Worm (Caenorhabditis elegans) whole organism, L3 larva: ENCODE results near the gene Y69H2.3.
A peak's percentile ranks its signal among the peaks of the same experiment; 100 is the strongest.

Experiments
- R02D3.7 ChIP-seq: fragments of 150-350 bp; optimal IDR thresholded peaks from 2 replicates; lab custom pipeline; 2014; ENCODE audit warnings: missing biosample characterization, missing genetic modification characterization
- ZK546.5 ChIP-seq: sonication (generic microtip); optimal IDR thresholded peaks from 2 replicates; lab custom pipeline; 2017; ENCODE audit warnings: missing biosample characterization, missing genetic modification characterization
- ama-1 ChIP-seq: fragments of 150-350 bp; optimal IDR thresholded peaks from 2 replicates; lab custom pipeline; 2018
- ceh-82 ChIP-seq: fragments of 150-350 bp; optimal IDR thresholded peaks from 2 replicates; lab custom pipeline; 2014; ENCODE audit warnings: missing biosample characterization, missing genetic modification characterization
- daf-12 ChIP-seq: fragments of 150-350 bp; optimal IDR thresholded peaks from 2 replicates; lab custom pipeline; 2014; ENCODE audit warnings: missing biosample characterization, missing genetic modification reagents, missing genetic modification characterization
- egl-27 ChIP-seq: sonication (generic microtip); optimal IDR thresholded peaks from 4 replicates; lab custom pipeline; 2017; ENCODE audit warnings: missing biosample characterization, missing genetic modification reagents, missing genetic modification characterization
- egl-5 ChIP-seq: fragments of 150-350 bp; optimal IDR thresholded peaks from 2 replicates; lab custom pipeline; 2017; ENCODE audit warnings: missing biosample characterization, missing genetic modification reagents, missing genetic modification characterization, inconsistent platforms
- elt-2 ChIP-seq: sonication (generic microtip); optimal IDR thresholded peaks from 2 replicates; lab custom pipeline; 2016; ENCODE audit warnings: missing genetic modification reagents, mild to moderate bottlenecking, missing genetic modification characterization, missing compliant biosample characterization
- elt-3 ChIP-seq, 3 experiments: fragments of 150-350 bp in 1 of 3; sonication (generic microtip) in 2 of 3; optimal IDR thresholded peaks; 2 replicates in 2 of 3; 4 replicates in 1 of 3; lab custom pipeline; 2014 to 2017; ENCODE audit warnings: missing biosample characterization in 3 of 3, missing genetic modification characterization in 3 of 3
- fkh-10 ChIP-seq: sonication (generic microtip); optimal IDR thresholded peaks from 2 replicates; lab custom pipeline; 2017; ENCODE audit warnings: missing biosample characterization, missing genetic modification reagents, missing genetic modification characterization
- fkh-2 ChIP-seq: fragments of 150-350 bp; optimal IDR thresholded peaks from 2 replicates; lab custom pipeline; 2014; ENCODE audit warnings: missing biosample characterization, missing genetic modification reagents, missing genetic modification characterization
- fos-1 ChIP-seq: fragments of 150-350 bp; optimal IDR thresholded peaks from 2 replicates; lab custom pipeline; 2014; ENCODE audit warnings: missing biosample characterization, missing genetic modification characterization
- jun-1 ChIP-seq: fragments of 150-350 bp; optimal IDR thresholded peaks from 2 replicates; lab custom pipeline; 2014; ENCODE audit warnings: missing biosample characterization, missing genetic modification reagents, missing genetic modification characterization
- lin-15B ChIP-seq: fragments of 150-350 bp; optimal IDR thresholded peaks from 2 replicates; lab custom pipeline; 2014; ENCODE audit warnings: missing biosample characterization, missing genetic modification characterization
- lin-39 ChIP-seq: fragments of 150-350 bp; optimal IDR thresholded peaks from 2 replicates; lab custom pipeline; 2018; ENCODE audit warnings: missing biosample characterization, missing genetic modification reagents, missing genetic modification characterization
- nhr-11 ChIP-seq: fragments of 150-350 bp; optimal IDR thresholded peaks from 2 replicates; lab custom pipeline; 2014; ENCODE audit warnings: missing biosample characterization, missing genetic modification characterization
- nhr-12 ChIP-seq: fragments of 150-350 bp; optimal IDR thresholded peaks from 2 replicates; lab custom pipeline; 2014; ENCODE audit warnings: missing biosample characterization, missing genetic modification characterization
- nhr-23 ChIP-seq: fragments of 150-350 bp; optimal IDR thresholded peaks from 2 replicates; lab custom pipeline; 2014; ENCODE audit warnings: missing biosample characterization, missing genetic modification reagents, missing genetic modification characterization
- nhr-25 ChIP-seq: sonication (generic microtip); optimal IDR thresholded peaks from 2 replicates; lab custom pipeline; 2017; ENCODE audit warnings: missing biosample characterization, missing genetic modification characterization
- nhr-28 ChIP-seq: fragments of 150-350 bp; optimal IDR thresholded peaks from 2 replicates; lab custom pipeline; 2014; ENCODE audit warnings: missing biosample characterization, missing genetic modification characterization
- nhr-43 ChIP-seq: sonication (generic microtip); optimal IDR thresholded peaks from 2 replicates; lab custom pipeline; 2016; ENCODE audit warnings: mild to moderate bottlenecking, missing genetic modification characterization, missing compliant biosample characterization; ENCODE audit not compliant: poor library complexity, severe bottlenecking
- nhr-67 ChIP-seq: fragments of 150-350 bp; optimal IDR thresholded peaks from 2 replicates; lab custom pipeline; 2014; ENCODE audit warnings: missing biosample characterization, missing genetic modification characterization
- nhr-76 ChIP-seq: fragments of 150-350 bp; sonication (generic microtip); optimal IDR thresholded peaks from 5 replicates; lab custom pipeline; 2014; ENCODE audit warnings: missing biosample characterization, missing genetic modification characterization
- pha-4 ChIP-seq: fragments of 150-350 bp; optimal IDR thresholded peaks from 2 replicates; lab custom pipeline; 2014; ENCODE audit warnings: missing biosample characterization, missing genetic modification reagents, missing genetic modification characterization
- pqm-1 ChIP-seq: fragments of 150-350 bp; optimal IDR thresholded peaks from 2 replicates; lab custom pipeline; 2017; ENCODE audit warnings: missing biosample characterization, missing genetic modification characterization, inconsistent platforms
- sea-2 ChIP-seq: fragments of 150-350 bp; sonication (generic microtip); optimal IDR thresholded peaks from 4 replicates; lab custom pipeline; 2014; ENCODE audit warnings: missing biosample characterization, missing genetic modification reagents, missing genetic modification characterization
- skn-1 ChIP-seq: fragments of 150-350 bp; optimal IDR thresholded peaks from 2 replicates; lab custom pipeline; 2014; ENCODE audit warnings: missing biosample characterization, missing genetic modification characterization
- snpc-4 ChIP-seq: fragments of 150-350 bp; optimal IDR thresholded peaks from 2 replicates; lab custom pipeline; 2014; ENCODE audit warnings: missing biosample characterization, missing genetic modification characterization
- unc-62 ChIP-seq: fragments of 150-350 bp; sonication (generic microtip); optimal IDR thresholded peaks from 4 replicates; lab custom pipeline; 2014; ENCODE audit warnings: missing biosample characterization, missing genetic modification reagents, missing genetic modification characterization
- zag-1 ChIP-seq: fragments of 150-350 bp; optimal IDR thresholded peaks from 2 replicates; lab custom pipeline; 2014; ENCODE audit warnings: missing biosample characterization, missing genetic modification characterization
- ztf-11 ChIP-seq: fragments of 150-350 bp; optimal IDR thresholded peaks from 2 replicates; lab custom pipeline; 2014; ENCODE audit warnings: missing biosample characterization, missing genetic modification characterization

Y69H2.3 gene

ce11 chrV:18708015-18708414 is 44.1 kb upstream of the Y69H2.3 start:
- no peak for TF ChIP-seq ztf-11 (tag; lab: Kevin White, UChicago)
- TF ChIP-seq nhr-43 (tag; lab: Kevin White, UChicago) = no peak
- TF ChIP-seq nhr-25 = no peak
- TF ChIP-seq egl-5 (tag; lab: Kevin White, UChicago) = no peak

- TF ChIP-seq R02D3.7 = no peak
- TF ChIP-seq jun-1 (tag; lab: Kevin White, UChicago) = no peak
- TF ChIP-seq egl-27 (tag; lab: Kevin White, UChicago) = no peak
- TF ChIP-seq nhr-67 (tag; lab: Kevin White, UChicago) = no peak
- no peak for TF ChIP-seq pha-4 (tag; lab: Kevin White, UChicago)
- no peak for TF ChIP-seq ama-1
- TF ChIP-seq elt-2 (tag; lab: Kevin White, UChicago) = no peak
- TF ChIP-seq nhr-25 = no peak
- no peak for TF ChIP-seq nhr-12 (tag; lab: Kevin White, UChicago)
- no peak for TF ChIP-seq zag-1 (tag; lab: Kevin White, UChicago)
Observed at ce11 chrV:18706063-18706620, 42.2 kb upstream of the Y69H2.3 start, which contains the start of gene Y17D7C.1. TSS of gene Y17D7C.1 (plus strand) at chrV:18706570.

ce11 chrV:18705319-18706062 is 41.6 kb upstream of the Y69H2.3 start:
- no peak for TF ChIP-seq fkh-10 (GFP tag; lab: Kevin White, UChicago)
- TF ChIP-seq unc-62 = no peak
- TF ChIP-seq snpc-4 = no peak
- no peak for TF ChIP-seq pqm-1
- no peak for TF ChIP-seq nhr-12 (tag; lab: Kevin White, UChicago)
- TF ChIP-seq zag-1 (tag; lab: Kevin White, UChicago) = no peak
- TF ChIP-seq ZK546.5 = no peak
- no peak for TF ChIP-seq elt-3 (tag; optimal IDR thresholded peaks at IDR 0.05; lab: Kevin White, UChicago)
- no peak for TF ChIP-seq sea-2
- TF ChIP-seq skn-1 (tag; lab: Kevin White, UChicago) = no peak
- no peak for TF ChIP-seq nhr-28

- TF ChIP-seq daf-12 (tag; lab: Kevin White, UChicago) (no peak), zag-1 (tag; lab: Kevin White, UChicago) (no peak), skn-1 (tag; lab: Kevin White, UChicago) (no peak), pqm-1 (peak; percentile 59), elt-2 (tag; lab: Kevin White, UChicago) (peak; percentile 90), nhr-28 (no peak), nhr-43 (tag; lab: Kevin White, UChicago) (no peak), nhr-76 (tag; lab: Kevin White, UChicago) (no peak), pha-4 (tag; lab: Kevin White, UChicago) (peak; percentile 17), ceh-82 (no peak)
Observed at ce11 chrV:18701306-18701705, 37.4 kb upstream of the Y69H2.3 start, which contains the start of gene Y69H2.9. TSS of gene Y69H2.9 (plus strand) at chrV:18701538.

ce11 chrV:18699326-18699725 is 35.4 kb upstream of the Y69H2.3 start, which contains the start of gene nhr-241:
TSS of gene nhr-241 (plus strand) at chrV:18699451.
- TF ChIP-seq nhr-23 (tag; lab: Kevin White, UChicago) = no peak
- no peak for TF ChIP-seq egl-5 (tag; lab: Kevin White, UChicago)
- TF ChIP-seq nhr-11 (tag; lab: Kevin White, UChicago) = no peak
- TF ChIP-seq lin-15B (tag; lab: Kevin White, UChicago) = no peak
- no peak for TF ChIP-seq nhr-28
- TF ChIP-seq lin-39 (tag; lab: Kevin White, UChicago) = no peak
- TF ChIP-seq fos-1 = no peak
- TF ChIP-seq, all 47 proteins: peak for 0

- no peak for TF ChIP-seq fkh-2 (tag; lab: Kevin White, UChicago)
- no peak for TF ChIP-seq daf-12 (tag; lab: Kevin White, UChicago)
- TF ChIP-seq ZK546.5 = no peak
- no peak for TF ChIP-seq zag-1 (tag; lab: Kevin White, UChicago)
- no peak for TF ChIP-seq nhr-28
- TF ChIP-seq elt-3 (tag; optimal IDR thresholded peaks at IDR 0.05; lab: Kevin White, UChicago) = no peak
- TF ChIP-seq, all 47 proteins: peak for 0
Observed at ce11 chrV:18695469-18695868, 31.5 kb upstream of the Y69H2.3 start.
